Worm (Caenorhabditis elegans) whole organism, young adult: ENCODE results near the gene Y44F5A.1.

ENCODE experiments used
- B0019.2 ChIP-seq: fragments of 200-800 bp; sonication (Bioruptor generic); conservative IDR thresholded peaks from 2 replicates; pipeline ENCODE4 v1.3.6; 2022; ENCODE audit warnings: missing genetic modification reagents, missing genetic modification characterization, missing compliant biosample characterization
- B0035.1 ChIP-seq: sonication (generic microtip); optimal IDR thresholded peaks from 2 replicates; lab custom pipeline; 2016; ENCODE audit warnings: missing genetic modification characterization, mild to moderate bottlenecking, missing compliant biosample characterization, missing genotype, missing genetic modification reagents
- F49E8.2 ChIP-seq: sonication (generic microtip); optimal IDR thresholded peaks from 3 replicates; lab custom pipeline; 2017; ENCODE audit warnings: missing genetic modification characterization, mild to moderate bottlenecking, missing compliant biosample characterization, antibody characterized with exemption, moderate library complexity; ENCODE audit not compliant: insufficient read depth
- F52B5.7 ChIP-seq: sonication (generic microtip); optimal IDR thresholded peaks from 2 replicates; lab custom pipeline; 2016; ENCODE audit warnings: mild to moderate bottlenecking, missing genetic modification characterization, missing compliant biosample characterization
- F57C9.4 ChIP-seq: sonication (generic microtip); optimal IDR thresholded peaks from 2 replicates; lab custom pipeline; 2017; ENCODE audit warnings: mild to moderate bottlenecking, missing genetic modification characterization, missing compliant biosample characterization
- Y53F4B.3 ChIP-seq: fragments of 200-800 bp; sonication (Bioruptor generic); IDR thresholded peaks from 2 replicates; pipeline ENCODE4 v1.3.6; 2022; ENCODE audit warnings: missing genetic modification reagents, missing genetic modification characterization, missing compliant biosample characterization
- ZK185.1 ChIP-seq: sonication (generic microtip); optimal IDR thresholded peaks from 2 replicates; lab custom pipeline; 2016; ENCODE audit warnings: mild to moderate bottlenecking, missing genetic modification characterization, missing compliant biosample characterization; ENCODE audit not compliant: poor library complexity, severe bottlenecking
- aptf-2 ChIP-seq: fragments of 200-800 bp; sonication (Bioruptor generic); conservative IDR thresholded peaks from 2 replicates; pipeline ENCODE4 v1.3.6; 2022; ENCODE audit warnings: missing genetic modification reagents, missing genetic modification characterization, missing compliant biosample characterization
- atf-7 ChIP-seq: sonication (generic microtip); optimal IDR thresholded peaks from 2 replicates; lab custom pipeline; 2017; ENCODE audit warnings: mild to moderate bottlenecking, missing genetic modification characterization, missing compliant biosample characterization
- bed-1 ChIP-seq: fragments of 200-800 bp; sonication (Bioruptor generic); IDR thresholded peaks from 2 replicates; pipeline ENCODE4 v1.3.6; 2022; ENCODE audit warnings: missing genetic modification reagents, missing genetic modification characterization, missing compliant biosample characterization
- cebp-1 ChIP-seq, 2 experiments: fragments of 200-800 bp in 1 of 2; sonication (Bioruptor generic) in 1 of 2; sonication (generic microtip) in 1 of 2; IDR thresholded peaks in 1 of 2; optimal IDR thresholded peaks in 1 of 2; 2 replicates each; pipeline versions ENCODE4 v1.3.6 to Lab custom; 2017 to 2022; ENCODE audit warnings: missing compliant biosample characterization in 2 of 2, missing genetic modification characterization in 2 of 2, mild to moderate bottlenecking in 1 of 2, missing genetic modification reagents in 1 of 2, moderate library complexity in 1 of 2
- ceh-40 ChIP-seq: fragments of 200-800 bp; sonication (Bioruptor generic); IDR thresholded peaks from 2 replicates; pipeline ENCODE4 v1.3.6; 2022; ENCODE audit warnings: missing genetic modification characterization, missing compliant biosample characterization
- die-1 ChIP-seq: sonication (generic microtip); optimal IDR thresholded peaks from 2 replicates; lab custom pipeline; 2016; ENCODE audit warnings: missing genotype, mild to moderate bottlenecking, missing genetic modification characterization, missing compliant biosample characterization
- dpff-1 ChIP-seq: sonication (generic microtip); optimal IDR thresholded peaks from 2 replicates; lab custom pipeline; 2017; ENCODE audit warnings: mild to moderate bottlenecking, missing genetic modification characterization, missing compliant biosample characterization
- ekl-4 ChIP-seq: fragments of 200-800 bp; sonication (Bioruptor generic); IDR thresholded peaks from 2 replicates; pipeline ENCODE4 v1.3.6; 2022; ENCODE audit warnings: missing genetic modification reagents, missing genetic modification characterization, missing compliant biosample characterization
- hmg-20 ChIP-seq: fragments of 200-800 bp; sonication (Bioruptor generic); IDR thresholded peaks from 2 replicates; pipeline ENCODE4 v1.3.6; 2022; ENCODE audit warnings: missing genetic modification reagents, missing genetic modification characterization, missing compliant biosample characterization
- lin-35 ChIP-seq, 3 experiments: fragments of 150-350 bp in 2 of 3; sonication (generic microtip) in 1 of 3; optimal IDR thresholded peaks; 2 replicates each; lab custom pipeline; 2014 to 2018; ENCODE audit warnings: missing biosample characterization in 3 of 3, missing genetic modification characterization in 3 of 3, missing genetic modification reagents in 3 of 3
- lir-1 ChIP-seq: fragments of 200-800 bp; sonication (Bioruptor generic); conservative IDR thresholded peaks from 2 replicates; pipeline ENCODE4 v1.3.6; 2022; ENCODE audit warnings: missing genetic modification reagents, missing genetic modification characterization, missing compliant biosample characterization
- madf-8 ChIP-seq: fragments of 200-800 bp; sonication (Bioruptor generic); conservative IDR thresholded peaks from 2 replicates; pipeline ENCODE4 v1.3.6; 2022; ENCODE audit warnings: missing genetic modification reagents, missing genetic modification characterization, missing compliant biosample characterization
- mel-28 ChIP-seq: sonication (generic microtip); optimal IDR thresholded peaks from 2 replicates; lab custom pipeline; 2016; ENCODE audit warnings: borderline replicate concordance, mild to moderate bottlenecking, missing genetic modification characterization, missing compliant biosample characterization
- mes-4 ChIP-seq: sonication (generic microtip); optimal IDR thresholded peaks from 2 replicates; lab custom pipeline; 2016; ENCODE audit warnings: missing genotype, missing genetic modification characterization, missing compliant biosample characterization
- mxl-1 ChIP-seq: sonication (generic microtip); optimal IDR thresholded peaks from 2 replicates; lab custom pipeline; 2016; ENCODE audit warnings: missing genetic modification characterization, missing compliant biosample characterization
- nfya-1 ChIP-seq: sonication (generic microtip); optimal IDR thresholded peaks from 2 replicates; lab custom pipeline; 2017; ENCODE audit warnings: antibody characterized with exemption, missing compliant biosample characterization, missing genetic modification characterization, borderline replicate concordance; ENCODE audit not compliant: insufficient read depth
- nhr-120 ChIP-seq: fragments of 200-800 bp; sonication (Bioruptor generic); IDR thresholded peaks from 2 replicates; pipeline ENCODE4 v1.3.6; 2022; ENCODE audit warnings: missing genetic modification characterization, missing compliant biosample characterization
- nhr-179 ChIP-seq: sonication (generic microtip); optimal IDR thresholded peaks from 2 replicates; lab custom pipeline; 2016; ENCODE audit warnings: mild to moderate bottlenecking, missing genetic modification characterization, missing compliant biosample characterization
- nhr-27 ChIP-seq: fragments of 200-800 bp; sonication (Bioruptor generic); optimal IDR thresholded peaks from 2 replicates; lab custom pipeline; 2018; ENCODE audit warnings: mild to moderate bottlenecking, missing genetic modification characterization, moderate library complexity, missing compliant biosample characterization
- nhr-80 ChIP-seq: sonication (generic microtip); optimal IDR thresholded peaks from 2 replicates; lab custom pipeline; 2016; ENCODE audit warnings: missing genetic modification characterization, missing compliant biosample characterization
- rcor-1 ChIP-seq: fragments of 200-800 bp; sonication (Bioruptor generic); IDR thresholded peaks from 2 replicates; pipeline ENCODE4 v1.3.6; 2022; ENCODE audit warnings: missing genetic modification reagents, missing genetic modification characterization, missing compliant biosample characterization
- snpc-3.4 ChIP-seq: sonication (generic microtip); optimal IDR thresholded peaks from 2 replicates; lab custom pipeline; 2017; ENCODE audit warnings: missing genetic modification characterization, mild to moderate bottlenecking, missing compliant biosample characterization, antibody characterized with exemption, moderate library complexity, missing genotype, missing genetic modification reagents
- somi-1 ChIP-seq: fragments of 200-800 bp; sonication (Bioruptor generic); optimal IDR thresholded peaks from 2 replicates; lab custom pipeline; 2018; ENCODE audit warnings: mild to moderate bottlenecking, missing genetic modification characterization, missing compliant biosample characterization
- tbx-9 ChIP-seq: sonication (generic microtip); optimal IDR thresholded peaks from 2 replicates; lab custom pipeline; 2016; ENCODE audit warnings: borderline replicate concordance, missing genetic modification characterization, inconsistent platforms, missing compliant biosample characterization
- unc-62 ChIP-seq: fragments of 150-350 bp; optimal IDR thresholded peaks from 2 replicates; lab custom pipeline; 2014; ENCODE audit warnings: missing biosample characterization, missing genetic modification reagents, missing genetic modification characterization
- zim-3 ChIP-seq: sonication (generic microtip); optimal IDR thresholded peaks from 2 replicates; lab custom pipeline; 2017; ENCODE audit warnings: mild to moderate bottlenecking, missing genetic modification characterization, moderate library complexity, missing compliant biosample characterization
- ztf-22 ChIP-seq: fragments of 200-800 bp; sonication (Bioruptor generic); optimal IDR thresholded peaks from 2 replicates; lab custom pipeline; 2018; ENCODE audit warnings: mild to moderate bottlenecking, missing genetic modification characterization, moderate library complexity, missing compliant biosample characterization
- ztf-28 ChIP-seq: fragments of 200-800 bp; sonication (Bioruptor generic); IDR thresholded peaks from 2 replicates; pipeline ENCODE4 v1.3.6; 2022; ENCODE audit warnings: missing genetic modification reagents, missing genetic modification characterization, missing compliant biosample characterization
- ztf-6 ChIP-seq: fragments of 200-800 bp; sonication (Bioruptor generic); IDR thresholded peaks from 2 replicates; pipeline ENCODE4 v1.3.6; 2022; ENCODE audit warnings: missing genetic modification reagents, missing genetic modification characterization, missing compliant biosample characterization

Y44F5A.1 gene

ce11 chrIII:4247571-4247970 is at the start of gene Y44F5A.1:
Y44F5A.1 (minus strand) TSS chrIII:4247671.
- no peak for TF ChIP-seq Y53F4B.3 (GFP tag; lab: Robert Waterston, UW)
- TF ChIP-seq madf-8 (GFP tag; lab: Robert Waterston, UW): no peak
- no peak for TF ChIP-seq ztf-6
- no peak for TF ChIP-seq bed-1 (GFP tag; lab: Robert Waterston, UW)
- no peak for TF ChIP-seq nhr-120 (GFP tag; lab: Robert Waterston, UW)
- no peak for TF ChIP-seq mxl-1
- TF ChIP-seq atf-7 (tag; lab: Kevin White, UChicago): no peak
- no peak for TF ChIP-seq nhr-80 (tag; lab: Kevin White, UChicago)
- no peak for TF ChIP-seq ZK185.1 (tag; lab: Kevin White, UChicago)
- no peak for TF ChIP-seq lir-1 (GFP tag; lab: Robert Waterston, UW)
- TF ChIP-seq somi-1 (GFP tag; lab: Kevin White, UChicago): no peak
- TF ChIP-seq lin-35 (GFP tag; optimal IDR thresholded peaks at IDR 0.05; lab: Kevin White, UChicago): no peak
- TF ChIP-seq mes-4 (tag; lab: Kevin White, UChicago): no peak
- no peak for TF ChIP-seq nhr-27 (tag; lab: Kevin White, UChicago)
- TF ChIP-seq hmg-20: no peak
- no peak for TF ChIP-seq aptf-2 (GFP tag; lab: Robert Waterston, UW)
- TF ChIP-seq mel-28 (tag; lab: Kevin White, UChicago): no peak
- TF ChIP-seq B0035.1 (tag; lab: Kevin White, UChicago): no peak
- no peak for TF ChIP-seq zim-3 (tag; lab: Kevin White, UChicago)
- no peak for TF ChIP-seq nfya-1 (tag; lab: Kevin White, UChicago)

- TF ChIP-seq cebp-1 (GFP tag; IDR thresholded peaks at IDR 0.05; lab: Robert Waterston, UW): no peak
- TF ChIP-seq cebp-1 (tag; optimal IDR thresholded peaks at IDR 0.05; lab: Kevin White, UChicago): no peak
- no peak for TF ChIP-seq F49E8.2 (tag; lab: Kevin White, UChicago)
- TF ChIP-seq ztf-22: no peak
- TF ChIP-seq ceh-40 (GFP tag; lab: Robert Waterston, UW): no peak
- no peak for TF ChIP-seq tbx-9 (tag; lab: Kevin White, UChicago)
- TF ChIP-seq F52B5.7: no peak
Measured at ce11 chrIII:4294153-4294862, 46.8 kb upstream of the Y44F5A.1 start, which contains the start of the genes nth-1 and R10E4.7. nth-1 (minus strand) TSS chrIII:4294253. R10E4.7 (plus strand) TSS chrIII:4294812.

ce11 chrIII:4293108-4293507 is 45.6 kb upstream of the Y44F5A.1 start, which contains the start of gene R10E4.6:
R10E4.6 (plus strand) TSS chrIII:4293408.
- TF ChIP-seq ekl-4 (GFP tag; lab: Robert Waterston, UW) (no peak), dpff-1 (tag; lab: Kevin White, UChicago) (no peak), ztf-6 (no peak), ztf-28 (GFP tag; lab: Robert Waterston, UW) (no peak), unc-62 (GFP tag; lab: Kevin White, UChicago) (no peak), snpc-3.4 (no peak), F57C9.4 (tag; lab: Kevin White, UChicago) (no peak), die-1 (tag; lab: Kevin White, UChicago) (no peak), rcor-1 (no peak), nhr-179 (tag; lab: Kevin White, UChicago) (no peak), B0019.2 (GFP tag; lab: Robert Waterston, UW) (no peak)
